Fruit fly (Drosophila melanogaster): ENCODE results near the gene CG43095.
A peak's percentile ranks its signal among the peaks of the same experiment; 100 is the strongest.

CG43095 gene

DNA sequence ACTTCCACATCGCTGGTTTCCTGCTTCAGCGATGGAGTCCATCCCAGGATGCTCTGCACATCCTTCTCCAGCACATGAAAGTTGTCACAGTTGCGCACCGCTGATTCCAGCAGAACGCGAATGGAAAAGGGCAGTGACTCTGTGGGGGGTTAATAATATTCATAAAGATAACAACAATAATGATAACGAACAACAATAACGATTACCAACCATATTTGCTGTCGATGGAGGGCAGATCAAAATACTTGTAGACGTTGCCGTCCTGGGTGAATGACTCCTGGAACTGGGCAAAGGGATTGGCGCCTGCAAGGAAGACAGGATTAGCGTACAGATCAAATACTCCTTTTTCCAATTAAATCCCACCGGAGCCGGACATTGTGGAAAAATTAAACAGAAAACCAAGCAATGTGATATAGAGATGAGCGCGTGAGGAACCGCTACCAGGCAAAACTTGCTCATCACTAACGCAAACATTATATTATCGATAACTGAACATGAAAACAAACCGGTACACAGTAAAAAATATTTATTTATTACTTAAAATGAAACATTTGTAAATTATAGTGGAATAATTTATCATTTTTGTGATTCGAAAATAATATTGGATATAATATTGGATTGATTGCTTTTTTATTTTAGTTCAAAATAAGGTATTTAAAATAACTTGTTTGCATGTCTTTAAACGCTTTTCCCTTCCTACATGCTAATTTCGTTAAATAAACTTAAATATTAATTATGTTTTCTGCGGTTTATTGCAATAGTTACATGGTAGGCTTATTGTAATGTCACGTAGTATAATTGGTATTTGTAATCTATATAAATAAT is 47.2 kb downstream of the CG43095 start, which contains the start of gene Irp-1A (continued):
- TF ChIP-seq esn (GFP tag; optimal IDR thresholded peaks at IDR 0.05) (peak; percentile 73), Sox14 (GFP tag; optimal IDR thresholded peaks at IDR 0.05) (peak; percentile 46), achi (GFP tag; optimal IDR thresholded peaks at IDR 0.05) (peak; percentile 52), CG10669 (GFP tag; optimal IDR thresholded peaks at IDR 0.05) (peak; percentile 46), Eip93F (GFP tag; optimal IDR thresholded peaks at IDR 0.05) (peak; percentile 10), salr (GFP tag; optimal IDR thresholded peaks at IDR 0.05) (peak in 1 of 2 experiments; percentile 24), CG3032 (tag; optimal IDR thresholded peaks at IDR 0.05) (peak; percentile 78), CG8119 (GFP tag; IDR thresholded peaks at IDR 0.05) (peak; percentile 80), Hr38 (GFP tag; optimal IDR thresholded peaks at IDR 0.05) (no peak), CG34406 (GFP tag; optimal IDR thresholded peaks at IDR 0.05) (peak; percentile 71), Ets21C (GFP tag; optimal IDR thresholded peaks at IDR 0.05) (no peak), Lpt (GFP tag; optimal IDR thresholded peaks at IDR 0.05) (peak; percentile 54), CG4318 (GFP tag; optimal IDR thresholded peaks at IDR 0.05) (no peak), Hr39 (GFP tag; optimal IDR thresholded peaks at IDR 0.05) (peak; percentile 33), fkh (GFP tag; optimal IDR thresholded peaks at IDR 0.05) (peak; percentile 98), dac (GFP tag; optimal IDR thresholded peaks at IDR 0.05) (no peak), spab (GFP tag; optimal IDR thresholded peaks at IDR 0.05) (no peak), fd59A (GFP tag; optimal IDR thresholded peaks at IDR 0.05) (no peak), CG8319 (GFP tag; optimal IDR thresholded peaks at IDR 0.05) (peak; percentile 2), CG6163 (GFP tag; IDR thresholded peaks at IDR 0.05) (peak; percentile 41; the same call in 1 of the 3 replicates), CG10631 (GFP tag; optimal IDR thresholded peaks at IDR 0.05) (peak; percentile 71), CG11762 (GFP tag; optimal IDR thresholded peaks at IDR 0.05; ENCODE audit: insufficient read depth) (peak; percentile 47), Sox102F (GFP tag; optimal IDR thresholded peaks at IDR 0.05) (peak; percentile 52), CG6854 (GFP tag; optimal IDR thresholded peaks at IDR 0.05) (no peak), topi (GFP tag; optimal IDR thresholded peaks at IDR 0.05) (peak; percentile 47), net (GFP tag; optimal IDR thresholded peaks at IDR 0.05) (peak; percentile 55), cyc (GFP tag; optimal IDR thresholded peaks at IDR 0.05) (peak; percentile 34), CG9139 (GFP tag; optimal IDR thresholded peaks at IDR 0.05) (peak; percentile 18), CG7368 (GFP tag; optimal IDR thresholded peaks at IDR 0.05) (peak; percentile 49), CG8632 (GFP tag; optimal IDR thresholded peaks at IDR 0.05) (peak; percentile 45), Blimp-1 (GFP tag; optimal IDR thresholded peaks at IDR 0.05) (no peak), CG11902 (GFP tag; optimal IDR thresholded peaks at IDR 0.05) (no peak), Ets96B (tag; optimal IDR thresholded peaks at IDR 0.05) (peak; percentile 80), CG3919 (GFP tag; optimal IDR thresholded peaks at IDR 0.05) (peak; percentile 68), fd85E (GFP tag; optimal IDR thresholded peaks at IDR 0.05) (peak; percentile 0), CG6792 (GFP tag; optimal IDR thresholded peaks at IDR 0.05) (peak; percentile 50)

Measured in whole organism, prepupa.